Worm (Caenorhabditis elegans): ENCODE results near the gene T24E12.12.

DNA sequence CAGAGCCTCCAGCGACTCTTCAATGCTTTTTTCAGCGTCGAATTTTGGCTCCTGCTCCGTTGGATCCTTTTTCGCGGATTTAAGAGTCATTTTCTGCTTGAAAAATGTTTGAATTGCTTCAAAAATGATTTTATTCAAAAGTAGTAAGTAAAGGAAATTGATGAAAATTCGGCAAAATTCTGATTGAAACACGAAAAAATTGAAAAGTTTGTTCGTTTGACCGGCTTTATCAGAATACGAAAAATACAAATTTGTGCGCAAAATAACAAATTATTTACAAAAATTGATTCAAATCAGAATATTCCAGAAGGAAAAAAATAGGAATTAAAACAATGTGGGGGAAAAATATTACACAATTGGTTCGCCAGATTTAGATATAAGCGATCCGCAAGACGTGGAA is 47.9 kb downstream of the T24E12.12 start, which contains the start of gene F54D10.4:
- TF ChIP-seq ztf-11 (tag; optimal IDR thresholded peaks at IDR 0.05) (no peak), ama-1 (optimal IDR thresholded peaks at IDR 0.05) (no peak), unc-62 (GFP tag; optimal IDR thresholded peaks at IDR 0.05) (no peak), skn-1 (tag; optimal IDR thresholded peaks at IDR 0.05) (no peak), elt-1 (tag; optimal IDR thresholded peaks at IDR 0.05) (no peak), fos-1 (tag; optimal IDR thresholded peaks at IDR 0.05) (no peak)
